Worm (Caenorhabditis elegans) whole organism, L1 larva: ENCODE measurements around the gene set-17.

Experiments used
- C16A3.4 ChIP-seq: fragments of 150-350 bp; optimal IDR thresholded peaks from 2 replicates; lab custom pipeline; 2014; ENCODE audit warnings: missing biosample characterization, missing genetic modification characterization
- Y116A8C.19 ChIP-seq: sonication (generic microtip); optimal IDR thresholded peaks from 2 replicates; lab custom pipeline; 2016; ENCODE audit warnings: missing compliant biosample characterization, missing genetic modification characterization, borderline replicate concordance
- aha-1 ChIP-seq: fragments of 150-350 bp; optimal IDR thresholded peaks from 2 replicates; lab custom pipeline; 2014; ENCODE audit warnings: missing biosample characterization, missing genetic modification characterization
- ama-1 ChIP-seq: fragments of 150-350 bp; optimal IDR thresholded peaks from 2 replicates; lab custom pipeline; 2014
- ceh-63 ChIP-seq: fragments of 200-800 bp; sonication (Bioruptor generic); optimal IDR thresholded peaks from 2 replicates; lab custom pipeline; 2018; ENCODE audit warnings: mild to moderate bottlenecking, missing genetic modification characterization, missing compliant biosample characterization
- ceh-8 ChIP-seq: fragments of 200-800 bp; sonication (Bioruptor generic); optimal IDR thresholded peaks from 2 replicates; lab custom pipeline; 2018; ENCODE audit warnings: mild to moderate bottlenecking, missing genetic modification characterization, moderate library complexity, missing compliant biosample characterization
- ceh-82 ChIP-seq, 3 experiments: fragments of 150-350 bp in 1 of 3; sonication (generic microtip) in 2 of 3; optimal IDR thresholded peaks; 2 replicates each; lab custom pipeline; 2014 to 2017; ENCODE audit warnings: missing biosample characterization in 3 of 3, missing genetic modification characterization in 3 of 3
- ceh-88 ChIP-seq: fragments of 200-800 bp; sonication (Bioruptor generic); IDR thresholded peaks from 2 replicates; pipeline ENCODE4 v1.3.6; 2022; ENCODE audit warnings: missing genetic modification characterization, missing compliant biosample characterization
- ceh-90 ChIP-seq: sonication (generic microtip); optimal IDR thresholded peaks from 2 replicates; lab custom pipeline; 2016; ENCODE audit warnings: missing genetic modification characterization, missing compliant biosample characterization
- dpl-1 ChIP-seq, 3 experiments: fragments of 150-350 bp in 2 of 3; sonication (generic microtip) in 1 of 3; optimal IDR thresholded peaks; 2 replicates each; lab custom pipeline; 2014 to 2017; ENCODE audit warnings: missing biosample characterization in 3 of 3, missing genetic modification characterization in 3 of 3, missing genetic modification reagents in 3 of 3
- efl-1 ChIP-seq, 4 experiments: fragments of 150-350 bp; optimal IDR thresholded peaks in 3 of 4; peaks in 1 of 4; 1 replicate in 1 of 4; 2 replicates in 3 of 4; lab custom pipeline; 2014; ENCODE audit warnings: missing biosample characterization in 2 of 4, missing genetic modification characterization in 2 of 4, missing genetic modification reagents in 2 of 4
- efl-3 ChIP-seq: fragments of 200-800 bp; sonication (Bioruptor generic); optimal IDR thresholded peaks from 2 replicates; lab custom pipeline; 2018; ENCODE audit warnings: mild to moderate bottlenecking, missing genetic modification characterization, missing compliant biosample characterization
- elt-2 ChIP-seq: sonication (generic microtip); optimal IDR thresholded peaks from 2 replicates; lab custom pipeline; 2016; ENCODE audit warnings: missing genetic modification characterization, mild to moderate bottlenecking, inconsistent platforms, missing compliant biosample characterization, missing genetic modification reagents
- fkh-10 ChIP-seq: sonication (generic microtip); optimal IDR thresholded peaks from 2 replicates; lab custom pipeline; 2017; ENCODE audit warnings: missing biosample characterization, missing genetic modification reagents, missing genetic modification characterization
- fkh-4 ChIP-seq: sonication (generic microtip); optimal IDR thresholded peaks from 2 replicates; lab custom pipeline; 2016; ENCODE audit warnings: missing compliant biosample characterization, missing genetic modification characterization, borderline replicate concordance
- fos-1 ChIP-seq: fragments of 150-350 bp; optimal IDR thresholded peaks from 2 replicates; lab custom pipeline; 2014; ENCODE audit warnings: missing biosample characterization, missing genetic modification characterization
- hlh-17 ChIP-seq: fragments of 200-800 bp; sonication (Bioruptor generic); optimal IDR thresholded peaks from 2 replicates; lab custom pipeline; 2018; ENCODE audit warnings: missing genetic modification characterization, mild to moderate bottlenecking, missing compliant biosample characterization, moderate library complexity, borderline replicate concordance
- hlh-4 ChIP-seq: sonication (generic microtip); optimal IDR thresholded peaks from 2 replicates; lab custom pipeline; 2016; ENCODE audit warnings: mild to moderate bottlenecking, missing genetic modification characterization, missing compliant biosample characterization
- irx-1 ChIP-seq: sonication (generic microtip); optimal IDR thresholded peaks from 2 replicates; lab custom pipeline; 2016; ENCODE audit warnings: missing genetic modification characterization, missing compliant biosample characterization
- isw-1 ChIP-seq: fragments of 200-800 bp; sonication (Bioruptor generic); IDR thresholded peaks from 2 replicates; pipeline ENCODE4 v1.3.6; 2022; ENCODE audit warnings: missing genetic modification characterization, missing compliant biosample characterization
- lin-14 ChIP-seq: fragments of 200-800 bp; sonication (Bioruptor generic); optimal IDR thresholded peaks from 2 replicates; lab custom pipeline; 2018; ENCODE audit warnings: mild to moderate bottlenecking, missing genetic modification characterization, moderate library complexity, missing compliant biosample characterization
- lin-35 ChIP-seq, 2 experiments: fragments of 150-350 bp; optimal IDR thresholded peaks; 2 replicates each; lab custom pipeline; 2014; ENCODE audit warnings: missing biosample characterization in 2 of 2, missing genetic modification characterization in 2 of 2, missing genetic modification reagents in 2 of 2
- lin-39 ChIP-seq: fragments of 150-350 bp; optimal IDR thresholded peaks from 2 replicates; lab custom pipeline; 2014; ENCODE audit warnings: missing biosample characterization, missing genetic modification reagents, missing genetic modification characterization
- lir-3 ChIP-seq: sonication (generic microtip); optimal IDR thresholded peaks from 2 replicates; lab custom pipeline; 2016; ENCODE audit warnings: mild to moderate bottlenecking, missing genetic modification characterization, moderate library complexity, missing compliant biosample characterization; ENCODE audit not compliant: poor library complexity
- lsy-2 ChIP-seq, 2 experiments: fragments of 150-350 bp; optimal IDR thresholded peaks; 2 replicates each; lab custom pipeline; 2014; ENCODE audit warnings: missing biosample characterization in 2 of 2, missing genetic modification characterization in 2 of 2
- mab-9 ChIP-seq: fragments of 200-800 bp; sonication (Bioruptor generic); IDR thresholded peaks from 2 replicates; pipeline ENCODE4 v1.3.6; 2022; ENCODE audit warnings: missing genetic modification reagents, missing genetic modification characterization, missing compliant biosample characterization
- mdl-1 ChIP-seq, 2 experiments: fragments of 150-350 bp; optimal IDR thresholded peaks; 2 replicates each; lab custom pipeline; 2014 to 2017; ENCODE audit warnings: missing biosample characterization in 2 of 2, missing genetic modification characterization in 2 of 2, inconsistent platforms in 1 of 2
- mef-2 ChIP-seq: fragments of 150-350 bp; optimal IDR thresholded peaks from 2 replicates; lab custom pipeline; 2014; ENCODE audit warnings: missing biosample characterization, missing genetic modification characterization
- nhr-11 ChIP-seq: fragments of 150-350 bp; optimal IDR thresholded peaks from 2 replicates; lab custom pipeline; 2014; ENCODE audit warnings: missing biosample characterization, missing genetic modification characterization
- nhr-12 ChIP-seq: sonication (generic microtip); optimal IDR thresholded peaks from 2 replicates; lab custom pipeline; 2017; ENCODE audit warnings: missing biosample characterization, missing genetic modification characterization
- nhr-19 ChIP-seq: fragments of 200-800 bp; sonication (Bioruptor generic); conservative IDR thresholded peaks from 2 replicates; pipeline ENCODE4 v1.3.6; 2022; ENCODE audit warnings: missing genetic modification characterization, missing compliant biosample characterization
- nhr-28 ChIP-seq: fragments of 150-350 bp; optimal IDR thresholded peaks from 2 replicates; lab custom pipeline; 2014; ENCODE audit warnings: missing biosample characterization, missing genetic modification characterization
- nhr-47 ChIP-seq: sonication (generic microtip); optimal IDR thresholded peaks from 2 replicates; lab custom pipeline; 2016; ENCODE audit warnings: mild to moderate bottlenecking, missing genetic modification characterization, moderate library complexity, missing compliant biosample characterization
- nhr-71 ChIP-seq: sonication (generic microtip); optimal IDR thresholded peaks from 2 replicates; lab custom pipeline; 2016; ENCODE audit warnings: mild to moderate bottlenecking, missing genetic modification characterization, moderate library complexity, missing compliant biosample characterization
- nhr-85 ChIP-seq: sonication (generic microtip); peaks from one replicate; lab custom pipeline; 2016; ENCODE audit warnings: missing genetic modification characterization, inconsistent platforms, missing compliant biosample characterization
- pag-3 ChIP-seq: sonication (generic microtip); optimal IDR thresholded peaks from 2 replicates; lab custom pipeline; 2017; ENCODE audit warnings: missing genetic modification characterization, mild to moderate bottlenecking, missing compliant biosample characterization, antibody characterized with exemption, borderline replicate concordance; ENCODE audit not compliant: insufficient read depth
- rnt-1 ChIP-seq: sonication (generic microtip); optimal IDR thresholded peaks from 2 replicates; lab custom pipeline; 2016; ENCODE audit warnings: mild to moderate bottlenecking, missing genetic modification characterization, moderate library complexity, missing compliant biosample characterization
- skn-1 ChIP-seq: fragments of 150-350 bp; optimal IDR thresholded peaks from 2 replicates; lab custom pipeline; 2014; ENCODE audit warnings: missing biosample characterization, missing genetic modification characterization
- snu-23 ChIP-seq: sonication (generic microtip); optimal IDR thresholded peaks from 2 replicates; lab custom pipeline; 2016; ENCODE audit warnings: missing genetic modification characterization, missing compliant biosample characterization
- sox-4 ChIP-seq: sonication (generic microtip); optimal IDR thresholded peaks from 2 replicates; lab custom pipeline; 2016; ENCODE audit warnings: missing genetic modification characterization, missing compliant biosample characterization
- sup-37 ChIP-seq: fragments of 200-800 bp; sonication (Bioruptor generic); optimal IDR thresholded peaks from 2 replicates; lab custom pipeline; 2018; ENCODE audit warnings: mild to moderate bottlenecking, missing genetic modification characterization, missing compliant biosample characterization
- swsn-7 ChIP-seq: sonication (generic microtip); optimal IDR thresholded peaks from 2 replicates; lab custom pipeline; 2016; ENCODE audit warnings: missing genetic modification characterization, missing compliant biosample characterization
- tbx-2 ChIP-seq: sonication (generic microtip); optimal IDR thresholded peaks from 2 replicates; lab custom pipeline; 2016; ENCODE audit warnings: missing genetic modification characterization, missing compliant biosample characterization
- unc-130 ChIP-seq: fragments of 150-350 bp; optimal IDR thresholded peaks from 2 replicates; lab custom pipeline; 2017; ENCODE audit warnings: missing biosample characterization, missing genetic modification characterization, inconsistent platforms
- unc-30 ChIP-seq: sonication (generic microtip); optimal IDR thresholded peaks from 2 replicates; lab custom pipeline; 2017; ENCODE audit warnings: missing biosample characterization, missing genetic modification characterization
- zip-4 ChIP-seq: fragments of 200-800 bp; sonication (Bioruptor generic); optimal IDR thresholded peaks from 2 replicates; lab custom pipeline; 2018; ENCODE audit warnings: mild to moderate bottlenecking, missing genetic modification characterization, moderate library complexity, missing compliant biosample characterization
- ztf-11 ChIP-seq, 2 experiments: sonication (generic microtip); optimal IDR thresholded peaks; 2 replicates each; lab custom pipeline; 2016 to 2017; ENCODE audit warnings: missing genetic modification characterization in 2 of 2, missing biosample characterization in 1 of 2, missing compliant biosample characterization in 1 of 2

set-17 gene

DNA sequence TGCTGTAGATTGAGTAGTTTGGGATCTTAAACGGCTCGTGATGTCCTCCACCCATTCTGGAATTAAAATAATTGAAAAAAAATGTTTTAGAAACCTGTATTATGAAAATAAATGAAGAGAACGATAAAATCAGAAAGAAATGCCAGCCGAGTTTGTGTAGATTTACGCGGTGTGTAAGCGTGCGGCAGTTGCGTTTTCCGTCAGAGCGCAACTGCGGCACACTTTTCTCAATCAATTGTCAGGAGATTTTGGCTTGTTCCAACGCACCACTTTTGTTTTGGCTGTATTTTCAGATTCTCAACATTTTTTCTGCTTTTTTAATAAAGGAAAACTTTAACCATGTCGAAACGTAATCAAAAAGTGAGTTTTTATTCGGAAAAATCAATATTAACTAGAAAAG lies 24.5 kb upstream of the set-17 start, which contains the start of the genes ndub-3 and C18E9.2:
Gene ndub-3, minus strand, starts transcription at position 56 of the 400 bp plus-strand sequence.
Gene C18E9.2, plus strand, starts transcription at position 172 of the 400 bp plus-strand sequence.
- TF ChIP-seq elt-2 (tag; lab: Kevin White, UChicago) (no peak), Y116A8C.19 (tag; lab: Kevin White, UChicago) (no peak), nhr-85 (no peak), nhr-71 (peak; percentile 33), ama-1 (no peak), fkh-10 (no peak), lir-3 (no peak), lin-14 (GFP tag; lab: Kevin White, UChicago) (peak; percentile 50), rnt-1 (peak; percentile 26), fkh-4 (tag; lab: Kevin White, UChicago) (no peak), C16A3.4 (tag; lab: Kevin White, UChicago) (peak; percentile 55), dpl-1 (GFP tag; optimal IDR thresholded peaks at IDR 0.05; lab: Kevin White, UChicago) (peak; percentile 38 to 66 (median 56)), nhr-47 (tag; lab: Kevin White, UChicago) (peak; percentile 1), nhr-28 (tag; lab: Kevin White, UChicago) (no peak), nhr-11 (tag; lab: Kevin White, UChicago) (no peak), ceh-63 (GFP tag; lab: Kevin White, UChicago) (no peak), sox-4 (tag; lab: Kevin White, UChicago) (no peak), swsn-7 (tag; lab: Kevin White, UChicago) (no peak), mdl-1 (tag; optimal IDR thresholded peaks at IDR 0.05; lab: Kevin White, UChicago) (peak in 1 of 2 experiments; percentile 24), ceh-82 (tag; optimal IDR thresholded peaks at IDR 0.05; lab: Kevin White, UChicago) (peak in 2 of 3 experiments; percentile 4 to 64), efl-1 (optimal IDR thresholded peaks at IDR 0.05; lab: Kevin White, UChicago) (peak; percentile 66 to 67), efl-1 (GFP tag; optimal IDR thresholded peaks at IDR 0.05 in 1 of 2; lab: Kevin White, UChicago) (peak; percentile 48 to 95), tbx-2 (tag; lab: Kevin White, UChicago) (peak; percentile 6), hlh-4 (tag; lab: Kevin White, UChicago) (no peak), aha-1 (tag; lab: Kevin White, UChicago) (no peak), zip-4 (GFP tag; lab: Kevin White, UChicago) (no peak), isw-1 (GFP tag; lab: Robert Waterston, UW) (no peak), lin-35 (GFP tag; optimal IDR thresholded peaks at IDR 0.05; lab: Kevin White, UChicago) (peak; percentile 59 to 79), snu-23 (peak; percentile 32), lsy-2 (tag; optimal IDR thresholded peaks at IDR 0.05; lab: Kevin White, UChicago) (peak; percentile 13 to 75), ceh-8 (GFP tag; lab: Kevin White, UChicago) (no peak), ceh-88 (GFP tag; lab: Robert Waterston, UW) (no peak)

DNA sequence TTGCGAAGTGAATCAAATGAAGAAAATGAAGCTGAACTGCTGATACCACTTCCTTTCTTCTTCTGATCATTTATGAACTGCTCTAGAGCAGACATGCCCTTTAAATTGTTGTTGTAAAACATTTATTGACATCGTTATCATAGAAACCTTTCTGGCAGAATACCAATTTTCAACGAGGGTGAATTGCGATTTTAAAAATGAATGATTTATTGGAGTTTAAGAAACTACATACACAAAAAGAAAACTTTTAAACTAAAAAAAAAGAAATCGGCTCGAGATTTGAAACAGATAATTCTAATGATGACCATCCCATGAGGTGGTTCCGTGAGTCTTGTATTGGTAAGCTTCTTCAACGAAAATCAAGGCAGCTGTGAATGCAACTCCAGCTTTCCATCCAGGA lies 23.8 kb upstream of the set-17 start, which contains the start of gene sftd-3:
Gene sftd-3, minus strand, starts transcription at position 101 of the 400 bp plus-strand sequence.
- TF ChIP-seq unc-130 (tag; lab: Kevin White, UChicago) = no peak
- no peak for TF ChIP-seq lsy-2 (tag; optimal IDR thresholded peaks at IDR 0.05; lab: Kevin White, UChicago)
- TF ChIP-seq unc-30 (tag; lab: Kevin White, UChicago) = no peak
- TF ChIP-seq fkh-4 (tag; lab: Kevin White, UChicago) = no peak
- no peak for TF ChIP-seq efl-3 (GFP tag; lab: Kevin White, UChicago)
- TF ChIP-seq, all 84 proteins: peak for 0

DNA sequence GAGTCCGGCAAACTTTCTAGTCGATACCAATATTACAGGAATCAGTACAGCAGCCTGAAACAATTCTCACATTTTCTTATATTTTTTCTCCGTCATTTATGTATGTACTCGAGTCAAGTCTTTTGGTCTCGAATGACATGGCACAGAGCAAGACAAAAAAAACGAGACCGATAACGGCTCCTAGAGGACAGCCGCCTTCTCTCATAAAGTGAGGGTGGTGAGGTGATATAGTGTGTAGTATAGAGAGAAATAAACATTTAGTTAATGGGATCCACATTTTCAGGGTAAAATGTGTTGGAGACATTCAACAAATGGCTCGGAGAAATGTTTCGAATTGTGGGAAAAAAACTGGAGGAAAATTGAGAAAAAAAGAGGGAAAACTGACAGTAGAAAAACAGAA lies 21.9 kb upstream of the set-17 start:
- TF ChIP-seq efl-3 (GFP tag; lab: Kevin White, UChicago) = no peak
- no peak for TF ChIP-seq fos-1
- TF ChIP-seq mab-9 (GFP tag; lab: Robert Waterston, UW) = no peak
- TF ChIP-seq ceh-90 = no peak
- TF ChIP-seq fkh-10 = no peak
- no peak for TF ChIP-seq pag-3 (tag; lab: Kevin White, UChicago)
- TF ChIP-seq nhr-19 (GFP tag; lab: Robert Waterston, UW) = peak; percentile 54
- TF ChIP-seq ztf-11 (tag; optimal IDR thresholded peaks at IDR 0.05; lab: Kevin White, UChicago) = no peak
- peak; percentile 45 for TF ChIP-seq lin-39
- TF ChIP-seq snu-23 = peak; percentile 46
- TF ChIP-seq irx-1 (tag; lab: Kevin White, UChicago) = no peak
- TF ChIP-seq sup-37 (GFP tag; lab: Kevin White, UChicago) = no peak
- TF ChIP-seq hlh-17 (GFP tag; lab: Kevin White, UChicago) = no peak
- TF ChIP-seq mef-2 (tag; lab: Kevin White, UChicago) = no peak
- no peak for TF ChIP-seq nhr-12 (tag; lab: Kevin White, UChicago)
- no peak for TF ChIP-seq ceh-88 (GFP tag; lab: Robert Waterston, UW)
- TF ChIP-seq unc-30 (tag; lab: Kevin White, UChicago) = no peak
- TF ChIP-seq dpl-1 (GFP tag; optimal IDR thresholded peaks at IDR 0.05; lab: Kevin White, UChicago) = peak in 1 of 3 experiments; percentile 1
- no peak for TF ChIP-seq skn-1 (tag; lab: Kevin White, UChicago)
- no peak for TF ChIP-seq ceh-82 (tag; optimal IDR thresholded peaks at IDR 0.05; lab: Kevin White, UChicago)
- no peak for TF ChIP-seq aha-1 (tag; lab: Kevin White, UChicago)
